Worm (Caenorhabditis elegans) whole organism, L4/young adult: Measurements from ENCODE around the gene rpb-4.
"Not testable (repeated sequence)": the region's sequence is repeated elsewhere in the genome, so short reads cannot be mapped to it uniquely, and the experiment has no call there.

Source experiments
- W03F9.2 ChIP-seq: fragments of 150-350 bp; optimal IDR thresholded peaks from 2 replicates; lab custom pipeline; 2014; ENCODE audit warnings: missing biosample characterization, missing genetic modification characterization
- dao-5 ChIP-seq: sonication (generic microtip); optimal IDR thresholded peaks from 2 replicates; lab custom pipeline; 2016; ENCODE audit warnings: missing genotype, missing genetic modification characterization, moderate library complexity, missing compliant biosample characterization
- him-1 ChIP-seq: sonication (generic microtip); optimal IDR thresholded peaks from 2 replicates; lab custom pipeline; 2016; ENCODE audit warnings: missing genotype, missing genetic modification reagents, missing genetic modification characterization, missing compliant biosample characterization

The rpb-4 gene

ce11 chrII:7356773-7357172 lies 17.5 kb upstream of the rpb-4 start:
- TF ChIP-seq him-1 (tag; lab: Kevin White, UChicago) (no peak), dao-5 (tag; lab: Kevin White, UChicago) (no peak), W03F9.2 (tag; lab: Kevin White, UChicago) (no peak)

ce11 chrII:7357176-7357575 lies 17.1 kb upstream of the rpb-4 start:
- TF ChIP-seq him-1 (tag; lab: Kevin White, UChicago): no peak
- TF ChIP-seq W03F9.2 (tag; lab: Kevin White, UChicago): no peak
- no peak for TF ChIP-seq dao-5 (tag; lab: Kevin White, UChicago)

ce11 chrII:7358489-7358943 lies 15.8 kb upstream of the rpb-4 start, which contains the start of gene insc-1:
TSS of gene insc-1 (plus strand) at chrII:7358893.
- TF ChIP-seq W03F9.2 (tag; lab: Kevin White, UChicago) (no peak), dao-5 (tag; lab: Kevin White, UChicago) (no peak), him-1 (tag; lab: Kevin White, UChicago) (no peak)

- TF ChIP-seq W03F9.2 (tag; lab: Kevin White, UChicago): peak; percentile 40
- TF ChIP-seq dao-5 (tag; lab: Kevin White, UChicago): no peak
These were observed 10.3 kb upstream of the rpb-4 start, which contains the start of gene msra-1 for ce11 chrII:7363990-7364455. TSS of gene msra-1 (minus strand) at chrII:7364040.

- no peak for TF ChIP-seq W03F9.2 (tag; lab: Kevin White, UChicago)
These were observed 5.5 kb upstream of the rpb-4 start, which contains the start of gene F43E2.6 for ce11 chrII:7368761-7369160. TSS of gene F43E2.6 (minus strand) at chrII:7368861.

ce11 chrII:7370195-7370594 lies 4.1 kb upstream of the rpb-4 start, which contains the start of gene F43E2.11:
TSS of gene F43E2.11 (minus strand) at chrII:7370295.
- TF ChIP-seq him-1, W03F9.2, dao-5 (tag; lab: Kevin White, UChicago): not testable (repeated sequence)

- TF ChIP-seq dao-5 (tag; lab: Kevin White, UChicago) (no peak), W03F9.2 (tag; lab: Kevin White, UChicago) (no peak), him-1 (tag; lab: Kevin White, UChicago) (no peak)
These were observed 685 bp downstream of the rpb-4 start, which contains the start of gene F43E2.1 for ce11 chrII:7374980-7375379. TSS of gene F43E2.1 (plus strand) at chrII:7375280.

- no peak for TF ChIP-seq dao-5 (tag; lab: Kevin White, UChicago)
- TF ChIP-seq him-1 (tag; lab: Kevin White, UChicago): no peak
- no peak for TF ChIP-seq W03F9.2 (tag; lab: Kevin White, UChicago)
These were observed 4.7 kb downstream of the rpb-4 start, which contains the start of gene C07D10.6 for ce11 chrII:7379021-7379420. TSS of gene C07D10.6 (plus strand) at chrII:7379321.

ce11 chrII:7381142-7381611 lies 6.9 kb downstream of the rpb-4 start, which contains the start of gene C07D10.5:
TSS of gene C07D10.5 (plus strand) at chrII:7381561.
- no peak for TF ChIP-seq him-1 (tag; lab: Kevin White, UChicago)
- TF ChIP-seq W03F9.2 (tag; lab: Kevin White, UChicago): no peak

- TF ChIP-seq dao-5 (tag; lab: Kevin White, UChicago): no peak
- no peak for TF ChIP-seq him-1 (tag; lab: Kevin White, UChicago)
- no peak for TF ChIP-seq W03F9.2 (tag; lab: Kevin White, UChicago)
These were observed 7.7 kb downstream of the rpb-4 start for ce11 chrII:7381947-7382346.

ce11 chrII:7385442-7385841 lies 11.1 kb downstream of the rpb-4 start, which contains the start of gene sre-3:
TSS of gene sre-3 (plus strand) at chrII:7385742.
- TF ChIP-seq dao-5 (tag; lab: Kevin White, UChicago) (no peak), W03F9.2 (tag; lab: Kevin White, UChicago) (no peak), him-1 (tag; lab: Kevin White, UChicago) (no peak)

ce11 chrII:7390335-7390734 lies 16.0 kb downstream of the rpb-4 start:
- TF ChIP-seq dao-5 (tag; lab: Kevin White, UChicago) (no peak), W03F9.2 (tag; lab: Kevin White, UChicago) (no peak), him-1 (tag; lab: Kevin White, UChicago) (no peak)

- no peak for TF ChIP-seq him-1 (tag; lab: Kevin White, UChicago)
- no peak for TF ChIP-seq W03F9.2 (tag; lab: Kevin White, UChicago)
- no peak for TF ChIP-seq dao-5 (tag; lab: Kevin White, UChicago)
These were observed 17.9 kb downstream of the rpb-4 start for ce11 chrII:7392052-7392694.
